Worm (Caenorhabditis elegans) whole organism, young adult: ENCODE results near the gene vha-15.

Experiments
- ceh-79 ChIP-seq: sonication (generic microtip); optimal IDR thresholded peaks from 2 replicates; lab custom pipeline; 2017; ENCODE audit warnings: mild to moderate bottlenecking, missing genetic modification characterization, missing compliant biosample characterization
- ets-4 ChIP-seq: fragments of 200-800 bp; sonication (Bioruptor generic); optimal IDR thresholded peaks from 2 replicates; lab custom pipeline; 2018; ENCODE audit warnings: mild to moderate bottlenecking, missing genetic modification characterization, missing compliant biosample characterization
- lin-35 ChIP-seq, 3 experiments: fragments of 150-350 bp in 2 of 3; sonication (generic microtip) in 1 of 3; optimal IDR thresholded peaks; 2 replicates each; lab custom pipeline; 2014 to 2018; ENCODE audit warnings: missing biosample characterization in 3 of 3, missing genetic modification characterization in 3 of 3, missing genetic modification reagents in 3 of 3
- lsy-27 ChIP-seq: sonication (generic microtip); optimal IDR thresholded peaks from 2 replicates; lab custom pipeline; 2017; ENCODE audit warnings: missing genetic modification characterization, mild to moderate bottlenecking, missing compliant biosample characterization, antibody characterized with exemption, missing genotype, borderline replicate concordance; ENCODE audit not compliant: insufficient read depth
- madf-6 ChIP-seq: fragments of 200-800 bp; sonication (Bioruptor generic); IDR thresholded peaks from 2 replicates; pipeline ENCODE4 v1.3.6; 2022; ENCODE audit warnings: missing genetic modification reagents, missing genetic modification characterization, missing compliant biosample characterization
- madf-8 ChIP-seq: fragments of 200-800 bp; sonication (Bioruptor generic); conservative IDR thresholded peaks from 2 replicates; pipeline ENCODE4 v1.3.6; 2022; ENCODE audit warnings: missing genetic modification reagents, missing genetic modification characterization, missing compliant biosample characterization
- sea-2 ChIP-seq: fragments of 200-800 bp; sonication (Bioruptor generic); IDR thresholded peaks from 2 replicates; pipeline ENCODE4 v1.3.6; 2022; ENCODE audit warnings: missing genetic modification characterization, missing compliant biosample characterization
- snpc-4 ChIP-seq, 5 experiments: fragments of 150-350 bp in 1 of 5; sonication (generic microtip) in 4 of 5; optimal IDR thresholded peaks; 2 replicates each; lab custom pipeline; 2014 to 2018; ENCODE audit warnings: missing genetic modification characterization in 5 of 5, missing biosample characterization in 3 of 5, antibody characterized with exemption in 2 of 5, mild to moderate bottlenecking in 2 of 5, missing compliant biosample characterization in 2 of 5, missing genotype in 2 of 5, moderate library complexity in 2 of 5, missing genetic modification reagents in 1 of 5
- tlf-1 ChIP-seq: fragments of 200-800 bp; sonication (Bioruptor generic); optimal IDR thresholded peaks from 2 replicates; lab custom pipeline; 2018; ENCODE audit warnings: mild to moderate bottlenecking, missing genetic modification characterization, missing compliant biosample characterization
- ztf-6 ChIP-seq: fragments of 200-800 bp; sonication (Bioruptor generic); IDR thresholded peaks from 2 replicates; pipeline ENCODE4 v1.3.6; 2022; ENCODE audit warnings: missing genetic modification reagents, missing genetic modification characterization, missing compliant biosample characterization

- TF ChIP-seq lsy-27 (tag; lab: Kevin White, UChicago) (no peak), ceh-79 (tag; lab: Kevin White, UChicago) (no peak), lin-35 (GFP tag; optimal IDR thresholded peaks at IDR 0.05; lab: Kevin White, UChicago) (no peak), ets-4 (GFP tag; lab: Kevin White, UChicago) (peak; percentile 89), snpc-4 (GFP tag; optimal IDR thresholded peaks at IDR 0.05; lab: Kevin White, UChicago) (no peak), snpc-4 (tag; optimal IDR thresholded peaks at IDR 0.05; lab: Kevin White, UChicago) (no peak), madf-8 (GFP tag; lab: Robert Waterston, UW) (no peak), sea-2 (no peak), tlf-1 (GFP tag; lab: Kevin White, UChicago) (no peak), madf-6 (GFP tag; lab: Robert Waterston, UW) (no peak), ztf-6 (GFP tag; lab: Robert Waterston, UW) (no peak)
Observed at ce11 chrX:2215108-2215507, 22.6 kb upstream of the vha-15 start.
